Fruit fly (Drosophila melanogaster) whole organism, embryonic: ENCODE data around the gene CG6432.

Experiments used
- Bdp1 ChIP-seq: fragments of 200-800 bp; sonication (Bioruptor generic); optimal IDR thresholded peaks from 3 replicates; lab custom pipeline; 2016; ENCODE audit warnings: missing biosample characterization, missing genetic modification characterization
- CG10147 ChIP-seq: fragments of 200-800 bp; sonication (Bioruptor generic); optimal IDR thresholded peaks from 2 replicates; lab custom pipeline; 2019; ENCODE audit warnings: missing biosample characterization, mild to moderate bottlenecking, missing genetic modification characterization, moderate library complexity
- CG10431 ChIP-seq: fragments of 200-800 bp; sonication (Bioruptor generic); optimal IDR thresholded peaks from 3 replicates; lab custom pipeline; 2018; ENCODE audit warnings: missing biosample characterization, mild to moderate bottlenecking, missing genetic modification characterization
- CG10565 ChIP-seq: fragments of 200-800 bp; sonication (Bioruptor generic); optimal IDR thresholded peaks from 3 replicates; lab custom pipeline; 2016; ENCODE audit warnings: missing biosample characterization, mild to moderate bottlenecking, missing genetic modification characterization
- CG11093 ChIP-seq: fragments of 200-800 bp; sonication (Bioruptor generic); IDR thresholded peaks from 3 replicates; pipeline ENCODE4 v1.3.6; 2022; ENCODE audit warnings: missing biosample characterization, missing genetic modification characterization
- CG11696 ChIP-seq: fragments of 200-800 bp; sonication (Bioruptor generic); IDR thresholded peaks from 2 replicates; pipeline ENCODE4 v1.3.6; 2022; ENCODE audit warnings: missing biosample characterization, missing genetic modification characterization
- CG13424 ChIP-seq: fragments of 200-800 bp; sonication (Bioruptor generic); optimal IDR thresholded peaks from 2 replicates; lab custom pipeline; 2019; ENCODE audit warnings: missing biosample characterization, mild to moderate bottlenecking, missing genetic modification characterization, moderate library complexity
- CG2129 ChIP-seq: fragments of 200-800 bp; sonication (Bioruptor generic); IDR thresholded peaks from 2 replicates; pipeline ENCODE4 v1.3.6; 2022; ENCODE audit warnings: missing biosample characterization, missing genetic modification characterization; ENCODE audit not compliant: partially characterized antibody
- CG30403 ChIP-seq: fragments of 200-800 bp; sonication (Bioruptor generic); optimal IDR thresholded peaks from 3 replicates; lab custom pipeline; 2016; ENCODE audit warnings: missing biosample characterization, missing genetic modification characterization
- CG31388 ChIP-seq: fragments of 200-800 bp; sonication (Bioruptor generic); optimal IDR thresholded peaks from 2 replicates; lab custom pipeline; 2016; ENCODE audit warnings: missing biosample characterization, missing genetic modification characterization
- CG31441 ChIP-seq: fragments of 200-800 bp; sonication (Bioruptor generic); IDR thresholded peaks from 2 replicates; pipeline ENCODE4 v1.3.6; 2022; ENCODE audit warnings: missing biosample characterization, missing genetic modification characterization
- CG3163 ChIP-seq: fragments of 200-800 bp; sonication (Bioruptor generic); optimal IDR thresholded peaks from 3 replicates; lab custom pipeline; 2016; ENCODE audit warnings: missing biosample characterization, missing genetic modification characterization
- CG33557 ChIP-seq: fragments of 200-800 bp; sonication (Bioruptor generic); optimal IDR thresholded peaks from 2 replicates; lab custom pipeline; 2019; ENCODE audit warnings: missing biosample characterization, mild to moderate bottlenecking, missing genetic modification characterization, moderate library complexity
- CG3407 ChIP-seq: fragments of 200-800 bp; sonication (Bioruptor generic); optimal IDR thresholded peaks from 2 replicates; lab custom pipeline; 2018; ENCODE audit warnings: missing biosample characterization, mild to moderate bottlenecking, missing genetic modification characterization
- CG3847 ChIP-seq: fragments of 200-800 bp; sonication (Bioruptor generic); IDR thresholded peaks from 2 replicates; pipeline ENCODE4 v1.3.6; 2022; ENCODE audit warnings: missing biosample characterization, missing genetic modification characterization
- CG4328 ChIP-seq: fragments of 200-800 bp; sonication (Bioruptor generic); optimal IDR thresholded peaks from 3 replicates; lab custom pipeline; 2017; ENCODE audit warnings: missing biosample characterization, missing genetic modification reagents, missing genetic modification characterization
- CG5245 ChIP-seq: fragments of 200-800 bp; sonication (Bioruptor generic); optimal IDR thresholded peaks from 3 replicates; lab custom pipeline; 2016; ENCODE audit warnings: missing biosample characterization, missing genetic modification characterization
- CG7556 ChIP-seq: fragments of 200-800 bp; sonication (Bioruptor generic); optimal IDR thresholded peaks from 2 replicates; lab custom pipeline; 2017; ENCODE audit warnings: missing biosample characterization, mild to moderate bottlenecking, missing genetic modification characterization
- CG8359 ChIP-seq: fragments of 200-800 bp; sonication (Bioruptor generic); optimal IDR thresholded peaks from 2 replicates; lab custom pipeline; 2017; ENCODE audit warnings: missing biosample characterization, mild to moderate bottlenecking, missing genetic modification characterization, borderline replicate concordance
- CG8944 ChIP-seq: fragments of 200-800 bp; sonication (Bioruptor generic); optimal IDR thresholded peaks from 3 replicates; lab custom pipeline; 2016; ENCODE audit warnings: missing biosample characterization, missing genetic modification characterization
- CG9876 ChIP-seq: fragments of 200-800 bp; sonication (Bioruptor generic); optimal IDR thresholded peaks from 2 replicates; lab custom pipeline; 2016; ENCODE audit warnings: missing biosample characterization, missing genetic modification characterization
- Chrac-16 ChIP-seq: fragments of 200-800 bp; sonication (Bioruptor generic); optimal IDR thresholded peaks from 3 replicates; lab custom pipeline; 2016; ENCODE audit warnings: missing biosample characterization, missing genetic modification characterization
- CoRest ChIP-seq: fragments of 200-800 bp; sonication (Bioruptor generic); optimal IDR thresholded peaks from 3 replicates; lab custom pipeline; 2018; ENCODE audit warnings: missing biosample characterization, mild to moderate bottlenecking, missing genetic modification characterization, moderate library complexity
- D ChIP-seq, 2 experiments: fragments of 200-800 bp in 1 of 2; fragments of >200 bp in 1 of 2; sonication (Bioruptor generic) in 1 of 2; optimal IDR thresholded peaks; 2 replicates in 1 of 2; 3 replicates in 1 of 2; lab custom pipeline; 2017; ENCODE audit warnings: mild to moderate bottlenecking in 1 of 2, missing biosample characterization in 1 of 2, missing genetic modification characterization in 1 of 2, missing genetic modification reagents in 1 of 2
- Gsc ChIP-seq: fragments of 200-800 bp; sonication (Bioruptor generic); IDR thresholded peaks from 2 replicates; pipeline ENCODE4 v1.3.6; 2022; ENCODE audit warnings: missing biosample characterization, missing genetic modification characterization
- Gug ChIP-seq: fragments of 200-800 bp; sonication (Bioruptor generic); IDR thresholded peaks from 4 replicates; pipeline ENCODE4 v1.3.6; 2022; ENCODE audit warnings: missing biosample characterization, missing genetic modification characterization
- Hey ChIP-seq: fragments of 200-800 bp; sonication (Bioruptor generic); optimal IDR thresholded peaks from 3 replicates; lab custom pipeline; 2018; ENCODE audit warnings: missing biosample characterization, mild to moderate bottlenecking, missing genetic modification characterization
- Lhr ChIP-seq: fragments of 200-800 bp; sonication (Bioruptor generic); optimal IDR thresholded peaks from 3 replicates; lab custom pipeline; 2017; ENCODE audit warnings: mild to moderate bottlenecking, missing biosample characterization, missing genetic modification reagents, missing genetic modification characterization
- Oli ChIP-seq: fragments of 200-800 bp; sonication (Bioruptor generic); optimal IDR thresholded peaks from 2 replicates; lab custom pipeline; 2018; ENCODE audit warnings: missing biosample characterization, mild to moderate bottlenecking, missing genetic modification characterization, moderate library complexity
- Poxn ChIP-seq: fragments of 200-800 bp; sonication (Bioruptor generic); IDR thresholded peaks from 2 replicates; pipeline ENCODE4 v1.3.6; 2022; ENCODE audit warnings: missing biosample characterization, missing genetic modification characterization
- Ravus ChIP-seq: fragments of 200-800 bp; sonication (Bioruptor generic); IDR thresholded peaks from 2 replicates; pipeline ENCODE4 v1.3.6; 2022; ENCODE audit warnings: missing biosample characterization, missing genetic modification characterization
- Rx ChIP-seq: fragments of 200-800 bp; sonication (Bioruptor generic); IDR thresholded peaks from 2 replicates; pipeline ENCODE4 v1.3.6; 2022; ENCODE audit warnings: missing biosample characterization, missing genetic modification characterization
- Vsx1 ChIP-seq: fragments of 200-800 bp; sonication (Bioruptor generic); optimal IDR thresholded peaks from 2 replicates; lab custom pipeline; 2017; ENCODE audit warnings: missing biosample characterization, mild to moderate bottlenecking, missing genetic modification characterization, missing genetic modification reagents
- Xbp1 ChIP-seq: fragments of 200-800 bp; sonication (Bioruptor generic); optimal IDR thresholded peaks from 3 replicates; lab custom pipeline; 2016; ENCODE audit warnings: missing biosample characterization, mild to moderate bottlenecking, missing genetic modification characterization
- al ChIP-seq: fragments of 200-800 bp; sonication (Bioruptor generic); IDR thresholded peaks from 2 replicates; pipeline ENCODE4 v1.3.6; 2022; ENCODE audit warnings: missing biosample characterization, missing genetic modification characterization
- ara ChIP-seq: fragments of 200-800 bp; sonication (Bioruptor generic); IDR thresholded peaks from 2 replicates; pipeline ENCODE4 v1.3.6; 2022; ENCODE audit warnings: missing biosample characterization, missing genetic modification characterization
- ase ChIP-seq: fragments of 200-800 bp; sonication (Bioruptor generic); IDR thresholded peaks from 3 replicates; pipeline ENCODE4 v1.3.6; 2022; ENCODE audit warnings: missing biosample characterization, missing genetic modification characterization
- chinmo ChIP-seq: fragments of 200-800 bp; sonication (Bioruptor generic); IDR thresholded peaks from 4 replicates; pipeline ENCODE4 v1.3.6; 2022; ENCODE audit warnings: missing biosample characterization, missing genetic modification characterization; ENCODE audit not compliant: partially characterized antibody
- corto ChIP-seq: fragments of 200-800 bp; sonication (Bioruptor generic); optimal IDR thresholded peaks from 2 replicates; lab custom pipeline; 2016; ENCODE audit warnings: missing biosample characterization, mild to moderate bottlenecking, missing genetic modification characterization, moderate library complexity
- dan ChIP-seq: fragments of 200-800 bp; sonication (Bioruptor generic); IDR thresholded peaks from 2 replicates; pipeline ENCODE4 v1.3.6; 2022; ENCODE audit warnings: missing biosample characterization, missing genetic modification characterization
- emc ChIP-seq: fragments of 200-800 bp; sonication (Bioruptor generic); optimal IDR thresholded peaks from 2 replicates; lab custom pipeline; 2016; ENCODE audit warnings: missing biosample characterization, missing genetic modification characterization
- gt ChIP-seq: fragments of 200-800 bp; sonication (Bioruptor generic); IDR thresholded peaks from 2 replicates; pipeline ENCODE4 v1.3.6; 2022; ENCODE audit warnings: missing biosample characterization, missing genetic modification characterization
- jumu ChIP-seq: fragments of 200-800 bp; sonication (Bioruptor generic); optimal IDR thresholded peaks from 3 replicates; lab custom pipeline; 2016; ENCODE audit warnings: missing biosample characterization, missing genetic modification characterization
- maf-S ChIP-seq: fragments of 200-800 bp; sonication (Bioruptor generic); optimal IDR thresholded peaks from 2 replicates; lab custom pipeline; 2016; ENCODE audit warnings: missing biosample characterization, missing genetic modification characterization
- pita ChIP-seq: fragments of 200-800 bp; sonication (Bioruptor generic); optimal IDR thresholded peaks from 2 replicates; lab custom pipeline; 2017; ENCODE audit warnings: missing biosample characterization, mild to moderate bottlenecking, missing genetic modification characterization
- run ChIP-seq: fragments of 200-800 bp; sonication (Bioruptor generic); optimal IDR thresholded peaks from 3 replicates; lab custom pipeline; 2018; ENCODE audit warnings: missing biosample characterization, mild to moderate bottlenecking, missing genetic modification characterization
- sisA ChIP-seq: fragments of 200-800 bp; sonication (Bioruptor generic); IDR thresholded peaks from 2 replicates; pipeline ENCODE4 v1.3.6; 2022; ENCODE audit warnings: missing biosample characterization, missing genetic modification characterization
- so ChIP-seq: fragments of 200-800 bp; sonication (Bioruptor generic); IDR thresholded peaks from 3 replicates; pipeline ENCODE4 v1.3.6; 2022; ENCODE audit warnings: missing biosample characterization, missing genetic modification characterization
- wor ChIP-seq: fragments of 200-800 bp; sonication (Bioruptor generic); IDR thresholded peaks from 2 replicates; pipeline ENCODE4 v1.3.6; 2022; ENCODE audit warnings: missing biosample characterization, missing genetic modification characterization
- yki ChIP-seq: fragments of >200 bp; optimal IDR thresholded peaks from 3 replicates; lab custom pipeline; 2018

The CG6432 gene

dm6 chr3R:24289768-24290349 lies 46.9 kb upstream of the CG6432 start, which contains the start of the genes CG34290 and Uck (continued):
- peak; percentile 70; the same call in 1 of the 3 replicates for TF ChIP-seq so (GFP tag; lab: Robert Waterston, UW)
- peak; percentile 48 for TF ChIP-seq CG5245
- TF ChIP-seq al (GFP tag; lab: Robert Waterston, UW): peak; percentile 39; the same call in 1 of the 2 replicates
- TF ChIP-seq pita: no peak
- TF ChIP-seq CoRest (tag; lab: Kevin White, UChicago): peak; percentile 87
- TF ChIP-seq run (tag; lab: Kevin White, UChicago): no peak
- TF ChIP-seq corto: no peak
- TF ChIP-seq Gsc: no peak
- TF ChIP-seq Gug (GFP tag; lab: Robert Waterston, UW): no peak; the same call in 3 of the 4 replicates
- TF ChIP-seq CG31388 (GFP tag; lab: Kevin White, UChicago): no peak
- peak; percentile 82 for TF ChIP-seq Lhr (GFP tag; lab: Kevin White, UChicago)
- peak; percentile 85 for TF ChIP-seq CG3847 (GFP tag; lab: Robert Waterston, UW)
- TF ChIP-seq Xbp1 (GFP tag; lab: Kevin White, UChicago): peak; percentile 76
- peak; percentile 36; the same call in 1 of the 2 replicates for TF ChIP-seq ara (GFP tag; lab: Robert Waterston, UW)
- TF ChIP-seq yki (lab: Kevin White, UChicago): no peak
- peak; percentile 68 for TF ChIP-seq CG3163
- peak; percentile 63 for TF ChIP-seq CG13424 (tag; lab: Kevin White, UChicago)
- TF ChIP-seq jumu (GFP tag; lab: Kevin White, UChicago): peak; percentile 13
- TF ChIP-seq CG10431 (GFP tag; lab: Kevin White, UChicago): peak; percentile 60
- peak; percentile 71; the same call in 2 of the 3 replicates for TF ChIP-seq ase (GFP tag; lab: Robert Waterston, UW)
- TF ChIP-seq Bdp1 (GFP tag; lab: Kevin White, UChicago): peak; percentile 41
- peak; percentile 35 for TF ChIP-seq CG2129
- TF ChIP-seq CG4328 (GFP tag; lab: Kevin White, UChicago): peak; percentile 82
- no peak for TF ChIP-seq wor (GFP tag; lab: Robert Waterston, UW)
- TF ChIP-seq CG8944 (GFP tag; lab: Kevin White, UChicago): peak; percentile 15
- TF ChIP-seq CG11093 (GFP tag; lab: Robert Waterston, UW): 0 out of 3 replicates have a peak, but pooled peaks have one; percentile 22
- TF ChIP-seq CG7556 (GFP tag; lab: Kevin White, UChicago): peak; percentile 61
- no peak for TF ChIP-seq D (optimal IDR thresholded peaks at IDR 0.05; lab: Kevin White, UChicago)
- peak; percentile 63 for TF ChIP-seq D (GFP tag; optimal IDR thresholded peaks at IDR 0.05; lab: Kevin White, UChicago)
- TF ChIP-seq CG33557: peak; percentile 70
- peak; percentile 63 for TF ChIP-seq CG8359 (GFP tag; lab: Kevin White, UChicago)
- TF ChIP-seq emc (GFP tag; lab: Kevin White, UChicago): peak; percentile 66
- TF ChIP-seq gt (GFP tag; lab: Robert Waterston, UW): no peak
- peak; percentile 46 for TF ChIP-seq Hey (tag; lab: Kevin White, UChicago)
- no peak for TF ChIP-seq Poxn (GFP tag; lab: Robert Waterston, UW)
- TF ChIP-seq Oli (tag; lab: Kevin White, UChicago): peak; percentile 47
- peak; percentile 58 for TF ChIP-seq CG3407 (GFP tag; lab: Kevin White, UChicago)
- TF ChIP-seq CG10147 (GFP tag; lab: Kevin White, UChicago): peak; percentile 79
- no peak for TF ChIP-seq CG11696 (GFP tag; lab: Robert Waterston, UW)
- TF ChIP-seq Rx (GFP tag; lab: Robert Waterston, UW): peak; percentile 39; the same call in 1 of the 2 replicates
- no peak for TF ChIP-seq dan (GFP tag; lab: Robert Waterston, UW)
- peak; percentile 79 for TF ChIP-seq CG31441 (GFP tag; lab: Robert Waterston, UW)
- TF ChIP-seq maf-S: peak; percentile 54
- TF ChIP-seq chinmo: peak; percentile 86; the same call in 3 of the 4 replicates
- peak; percentile 2 for TF ChIP-seq Chrac-16
- TF ChIP-seq sisA (GFP tag; lab: Robert Waterston, UW): no peak
- TF ChIP-seq CG10565 (GFP tag; lab: Kevin White, UChicago): no peak
- TF ChIP-seq CG30403 (GFP tag; lab: Kevin White, UChicago): peak; percentile 52
- no peak for TF ChIP-seq Ravus (GFP tag; lab: Robert Waterston, UW)
- TF ChIP-seq CG9876 (GFP tag; lab: Kevin White, UChicago): peak; percentile 72
- TF ChIP-seq Vsx1: peak; percentile 97
